Fruit fly (Drosophila melanogaster) whole organism, adult: ENCODE measurements around the gene CG4709.
A peak's percentile ranks its signal among the peaks of the same experiment; 100 is the strongest.

Source experiments
- CG11617 ChIP-seq: fragments of 200-800 bp; sonication (Bioruptor generic); optimal IDR thresholded peaks from 2 replicates; lab custom pipeline; 2017; ENCODE audit warnings: mild to moderate bottlenecking, missing biosample characterization, missing genetic modification reagents, missing genetic modification characterization
- CG12768 ChIP-seq: fragments of 200-800 bp; sonication (Bioruptor generic); optimal IDR thresholded peaks from 2 replicates; lab custom pipeline; 2017; ENCODE audit warnings: missing biosample characterization, missing genetic modification characterization, mild to moderate bottlenecking, moderate library complexity, missing genetic modification reagents
- CG14711 ChIP-seq: fragments of 200-800 bp; sonication (Bioruptor generic); optimal IDR thresholded peaks from 2 replicates; lab custom pipeline; 2018; ENCODE audit warnings: missing biosample characterization, mild to moderate bottlenecking, missing genetic modification characterization, moderate library complexity
- CG1620 ChIP-seq: fragments of 200-800 bp; sonication (Bioruptor generic); optimal IDR thresholded peaks from 2 replicates; lab custom pipeline; 2016; ENCODE audit warnings: missing biosample characterization, missing genetic modification characterization
- CG33017 ChIP-seq: fragments of 200-800 bp; sonication (Bioruptor generic); optimal IDR thresholded peaks from 2 replicates; lab custom pipeline; 2018; ENCODE audit warnings: missing biosample characterization, mild to moderate bottlenecking, missing genetic modification characterization, moderate library complexity
- CG5204 ChIP-seq: fragments of 200-800 bp; sonication (Bioruptor generic); optimal IDR thresholded peaks from 2 replicates; lab custom pipeline; 2016; ENCODE audit warnings: missing biosample characterization, missing genetic modification characterization
- CG7045 ChIP-seq: fragments of 200-800 bp; sonication (Bioruptor generic); optimal IDR thresholded peaks from 2 replicates; lab custom pipeline; 2017; ENCODE audit warnings: missing biosample characterization, mild to moderate bottlenecking, missing genetic modification characterization
- CG7101 ChIP-seq: fragments of 200-800 bp; sonication (Bioruptor generic); optimal IDR thresholded peaks from 2 replicates; lab custom pipeline; 2018; ENCODE audit warnings: missing biosample characterization, mild to moderate bottlenecking, missing genetic modification characterization, moderate library complexity
- Clk ChIP-seq: fragments of 200-800 bp; sonication (Bioruptor generic); optimal IDR thresholded peaks from 2 replicates; lab custom pipeline; 2017; ENCODE audit warnings: missing biosample characterization, missing genetic modification characterization
- Crg-1 ChIP-seq: fragments of 200-800 bp; sonication (Bioruptor generic); optimal IDR thresholded peaks from 2 replicates; lab custom pipeline; 2016; ENCODE audit warnings: missing biosample characterization, missing genetic modification characterization
- Hr96 ChIP-seq: fragments of 200-800 bp; sonication (Bioruptor generic); optimal IDR thresholded peaks from 2 replicates; lab custom pipeline; 2016; ENCODE audit warnings: missing biosample characterization, missing genetic modification characterization
- Mnt ChIP-seq: fragments of 200-800 bp; sonication (Bioruptor generic); optimal IDR thresholded peaks from 2 replicates; lab custom pipeline; 2016; ENCODE audit warnings: missing biosample characterization, mild to moderate bottlenecking, missing genetic modification characterization
- bab1 ChIP-seq: fragments of 200-800 bp; sonication (Bioruptor generic); optimal IDR thresholded peaks from 3 replicates; lab custom pipeline; 2019; ENCODE audit warnings: missing biosample characterization, mild to moderate bottlenecking, missing genetic modification characterization, moderate library complexity
- cic ChIP-seq: fragments of 200-800 bp; sonication (Bioruptor generic); optimal IDR thresholded peaks from 2 replicates; lab custom pipeline; 2017; ENCODE audit warnings: missing biosample characterization, mild to moderate bottlenecking, missing genetic modification characterization, moderate library complexity
- cnc ChIP-seq, 2 experiments: fragments of >200 bp; optimal IDR thresholded peaks; 2 replicates each; lab custom pipeline; 2017
- kay ChIP-seq: fragments of 200-800 bp; sonication (Bioruptor generic); peaks from one replicate; lab custom pipeline; 2016; ENCODE audit warnings: missing biosample characterization, missing genetic modification characterization, borderline replicate concordance
- ovo ChIP-seq: fragments of 200-800 bp; sonication (Bioruptor generic); optimal IDR thresholded peaks from 2 replicates; lab custom pipeline; 2016; ENCODE audit warnings: missing biosample characterization, missing genetic modification characterization
- pad ChIP-seq: fragments of 200-800 bp; sonication (Bioruptor generic); optimal IDR thresholded peaks from 3 replicates; lab custom pipeline; 2017; ENCODE audit warnings: missing biosample characterization, missing genetic modification characterization, mild to moderate bottlenecking, moderate library complexity, missing genetic modification reagents
- tj ChIP-seq: fragments of 200-800 bp; sonication (Bioruptor generic); optimal IDR thresholded peaks from 3 replicates; lab custom pipeline; 2017; ENCODE audit warnings: missing biosample characterization, mild to moderate bottlenecking, missing genetic modification characterization, moderate library complexity
- toe ChIP-seq: fragments of 200-800 bp; sonication (Bioruptor generic); optimal IDR thresholded peaks from 2 replicates; lab custom pipeline; 2016; ENCODE audit warnings: missing biosample characterization, missing genetic modification characterization

The CG4709 gene

dm6 chr2L:9938631-9939256 is 15.4 kb upstream of the CG4709 start, which contains the start of the genes Datp and CG4619:
Gene Datp (minus strand): TSS chr2L:9938790.
Gene CG4619 (plus strand): TSS chr2L:9938863.
- TF ChIP-seq CG5204 (GFP tag; lab: Kevin White, UChicago) (no peak), CG1620 (GFP tag; lab: Kevin White, UChicago) (peak; percentile 83), CG7045 (GFP tag; lab: Kevin White, UChicago) (peak; percentile 13), tj (GFP tag; lab: Kevin White, UChicago) (no peak), cnc (optimal IDR thresholded peaks at IDR 0.05; lab: Kevin White, UChicago) (no peak), Crg-1 (peak; percentile 84), CG12768 (GFP tag; lab: Kevin White, UChicago) (peak; percentile 64), CG11617 (GFP tag; lab: Kevin White, UChicago) (peak; percentile 45), Clk (GFP tag; lab: Kevin White, UChicago) (no peak), Mnt (peak; percentile 84), bab1 (peak; percentile 47), toe (GFP tag; lab: Kevin White, UChicago) (peak; percentile 59), CG33017 (tag; lab: Kevin White, UChicago) (peak; percentile 32), ovo (GFP tag; lab: Kevin White, UChicago) (peak; percentile 39), CG7101 (tag; lab: Kevin White, UChicago) (peak; percentile 82), pad (peak; percentile 77), kay (no peak), Hr96 (peak; percentile 66), cic (peak; percentile 39), CG14711 (tag; lab: Kevin White, UChicago) (peak; percentile 67)

- TF ChIP-seq Crg-1 (peak; percentile 16), tj (GFP tag; lab: Kevin White, UChicago) (no peak), CG33017 (tag; lab: Kevin White, UChicago) (peak; percentile 61), bab1 (no peak), kay (no peak), CG7101 (tag; lab: Kevin White, UChicago) (peak; percentile 64), ovo (GFP tag; lab: Kevin White, UChicago) (no peak), cic (peak; percentile 97), CG12768 (GFP tag; lab: Kevin White, UChicago) (peak; percentile 53), CG11617 (GFP tag; lab: Kevin White, UChicago) (peak; percentile 25), Clk (GFP tag; lab: Kevin White, UChicago) (no peak), CG7045 (GFP tag; lab: Kevin White, UChicago) (peak; percentile 6), toe (GFP tag; lab: Kevin White, UChicago) (no peak), CG14711 (tag; lab: Kevin White, UChicago) (no peak), Mnt (peak; percentile 25)
Observed at dm6 chr2L:9943521-9943920, 10.6 kb upstream of the CG4709 start.

dm6 chr2L:9945086-9945485 is 9.0 kb upstream of the CG4709 start:
- TF ChIP-seq CG7045 (GFP tag; lab: Kevin White, UChicago) (no peak), CG14711 (tag; lab: Kevin White, UChicago) (no peak)

dm6 chr2L:9946051-9946450 is 8.1 kb upstream of the CG4709 start:
- TF ChIP-seq Mnt (no peak), CG11617 (GFP tag; lab: Kevin White, UChicago) (no peak), Hr96 (no peak), Crg-1 (no peak), toe (GFP tag; lab: Kevin White, UChicago) (no peak), Clk (GFP tag; lab: Kevin White, UChicago) (no peak), kay (no peak), cnc (optimal IDR thresholded peaks at IDR 0.05; lab: Kevin White, UChicago) (no peak), CG5204 (GFP tag; lab: Kevin White, UChicago) (no peak), CG33017 (tag; lab: Kevin White, UChicago) (no peak), CG7045 (GFP tag; lab: Kevin White, UChicago) (no peak), pad (no peak), CG14711 (tag; lab: Kevin White, UChicago) (no peak), cic (no peak), bab1 (no peak), CG12768 (GFP tag; lab: Kevin White, UChicago) (no peak), CG7101 (tag; lab: Kevin White, UChicago) (no peak)

- TF ChIP-seq CG1620 (GFP tag; lab: Kevin White, UChicago) (no peak), CG7045 (GFP tag; lab: Kevin White, UChicago) (no peak), pad (peak; percentile 33), kay (no peak), CG33017 (tag; lab: Kevin White, UChicago) (peak; percentile 27), bab1 (peak; percentile 62), Clk (GFP tag; lab: Kevin White, UChicago) (peak; percentile 25), Hr96 (peak; percentile 46), cic (peak; percentile 79), Mnt (peak; percentile 79), CG14711 (tag; lab: Kevin White, UChicago) (peak; percentile 11), ovo (GFP tag; lab: Kevin White, UChicago) (peak; percentile 37), CG5204 (GFP tag; lab: Kevin White, UChicago) (no peak), tj (GFP tag; lab: Kevin White, UChicago) (peak; percentile 25), CG7101 (tag; lab: Kevin White, UChicago) (peak; percentile 26), toe (GFP tag; lab: Kevin White, UChicago) (peak; percentile 18), CG11617 (GFP tag; lab: Kevin White, UChicago) (no peak), Crg-1 (no peak), CG12768 (GFP tag; lab: Kevin White, UChicago) (peak; percentile 78), cnc (optimal IDR thresholded peaks at IDR 0.05; lab: Kevin White, UChicago) (no peak)
Observed at dm6 chr2L:9947265-9947664, 6.9 kb upstream of the CG4709 start, which contains the start of gene CG5853. Gene CG5853 (minus strand): TSS chr2L:9947648.
